Worm (Caenorhabditis elegans): ENCODE measurements around the gene F11C7.2.

Gene F11C7.2

ce11 chrX:17422593-17422992, 26.0 kb downstream of the F11C7.2 start:
- no peak for TF ChIP-seq drap-1 (GFP tag; optimal IDR thresholded peaks at IDR 0.05)
- TF ChIP-seq nhr-12 (tag; optimal IDR thresholded peaks at IDR 0.05) = no peak
- no peak for TF ChIP-seq mls-2 (tag; optimal IDR thresholded peaks at IDR 0.05)

ce11 chrX:17423894-17424594, 27.4 kb downstream of the F11C7.2 start:
- no peak for TF ChIP-seq ceh-83 (GFP tag; optimal IDR thresholded peaks at IDR 0.05)
- no peak for TF ChIP-seq lin-32 (GFP tag; optimal IDR thresholded peaks at IDR 0.05)
- TF ChIP-seq nhr-2 (tag; optimal IDR thresholded peaks at IDR 0.05) = no peak
- TF ChIP-seq hlh-1 (tag; optimal IDR thresholded peaks at IDR 0.05) = no peak
- TF ChIP-seq lsy-2 (tag; optimal IDR thresholded peaks at IDR 0.05) = no peak
- no peak for TF ChIP-seq mls-2 (tag; optimal IDR thresholded peaks at IDR 0.05)
- TF ChIP-seq snpc-4 (tag; optimal IDR thresholded peaks at IDR 0.05) = no peak
- no peak for TF ChIP-seq ces-1 (GFP tag; optimal IDR thresholded peaks at IDR 0.05)
- no peak for TF ChIP-seq ceh-43 (GFP tag; optimal IDR thresholded peaks at IDR 0.05)
- TF ChIP-seq zip-8 (tag; optimal IDR thresholded peaks at IDR 0.05) = no peak
- TF ChIP-seq mep-1 (tag; optimal IDR thresholded peaks at IDR 0.05) = no peak
- no peak for TF ChIP-seq sem-2 (GFP tag; optimal IDR thresholded peaks at IDR 0.05)
- no peak for TF ChIP-seq sptf-1 (tag; optimal IDR thresholded peaks at IDR 0.05)
- no peak for TF ChIP-seq nhr-12 (tag; optimal IDR thresholded peaks at IDR 0.05)
- TF ChIP-seq nhr-28 (tag; optimal IDR thresholded peaks at IDR 0.05) = no peak
- TF ChIP-seq blmp-1 (tag; optimal IDR thresholded peaks at IDR 0.05) = no peak
- no peak for TF ChIP-seq nhr-237 (tag; optimal IDR thresholded peaks at IDR 0.05)
- TF ChIP-seq mab-5 (tag; optimal IDR thresholded peaks at IDR 0.05) = no peak
- no peak for TF ChIP-seq nhr-76 (tag; optimal IDR thresholded peaks at IDR 0.05)
- no peak for TF ChIP-seq elt-3 (tag; optimal IDR thresholded peaks at IDR 0.05)

- TF ChIP-seq nhr-2 (tag; optimal IDR thresholded peaks at IDR 0.05) = no peak
- no peak for TF ChIP-seq ham-2 (GFP tag; optimal IDR thresholded peaks at IDR 0.05)
- TF ChIP-seq mls-2 (tag; optimal IDR thresholded peaks at IDR 0.05) = no peak
- TF ChIP-seq ceh-43 (GFP tag; optimal IDR thresholded peaks at IDR 0.05) = no peak
- no peak for TF ChIP-seq elt-1 (tag; optimal IDR thresholded peaks at IDR 0.05; ENCODE audit: borderline replicate concordance, insufficient read depth)
- TF ChIP-seq lin-32 (GFP tag; optimal IDR thresholded peaks at IDR 0.05) = no peak
- no peak for TF ChIP-seq M03D4.4 (tag; optimal IDR thresholded peaks at IDR 0.05)
- TF ChIP-seq mep-1 (tag; optimal IDR thresholded peaks at IDR 0.05) = no peak
- no peak for TF ChIP-seq ceh-83 (GFP tag; optimal IDR thresholded peaks at IDR 0.05)
- no peak for TF ChIP-seq pha-4 (tag; optimal IDR thresholded peaks at IDR 0.05)
Observed at ce11 chrX:17424595-17424913, 27.9 kb downstream of the F11C7.2 start.

- TF ChIP-seq elt-3 (tag; optimal IDR thresholded peaks at IDR 0.05) (no peak), nhr-2 (tag; optimal IDR thresholded peaks at IDR 0.05) (no peak), ceh-83 (GFP tag; optimal IDR thresholded peaks at IDR 0.05) (no peak), mab-5 (tag; optimal IDR thresholded peaks at IDR 0.05) (no peak), cnd-1 (tag; optimal IDR thresholded peaks at IDR 0.05) (no peak), elt-1 (tag; optimal IDR thresholded peaks at IDR 0.05; ENCODE audit: borderline replicate concordance, insufficient read depth) (no peak), nhr-76 (tag; optimal IDR thresholded peaks at IDR 0.05) (no peak), sptf-1 (tag; optimal IDR thresholded peaks at IDR 0.05) (no peak), nhr-237 (tag; optimal IDR thresholded peaks at IDR 0.05) (no peak), unc-62 (GFP tag; optimal IDR thresholded peaks at IDR 0.05) (no peak), tbx-8 (GFP tag; optimal IDR thresholded peaks at IDR 0.05) (no peak), unc-39 (tag; optimal IDR thresholded peaks at IDR 0.05) (no peak), ceh-39 (tag; optimal IDR thresholded peaks at IDR 0.05) (no peak)
Observed at ce11 chrX:17426712-17427111, 30.1 kb downstream of the F11C7.2 start.

ce11 chrX:17427778-17428177, 31.2 kb downstream of the F11C7.2 start:
- TF ChIP-seq pha-4 (tag; optimal IDR thresholded peaks at IDR 0.05) = no peak
- no peak for TF ChIP-seq blmp-1 (tag; optimal IDR thresholded peaks at IDR 0.05)
- no peak for TF ChIP-seq lin-32 (GFP tag; optimal IDR thresholded peaks at IDR 0.05)
- no peak for TF ChIP-seq ceh-83 (GFP tag; optimal IDR thresholded peaks at IDR 0.05)
- TF ChIP-seq nhr-2 (tag; optimal IDR thresholded peaks at IDR 0.05) = no peak
- TF ChIP-seq mep-1 (tag; optimal IDR thresholded peaks at IDR 0.05) = no peak
- TF ChIP-seq hlh-1 (tag; optimal IDR thresholded peaks at IDR 0.05) = no peak
- TF ChIP-seq mab-5 (tag; optimal IDR thresholded peaks at IDR 0.05) = no peak
- TF ChIP-seq nhr-76 (tag; optimal IDR thresholded peaks at IDR 0.05) = no peak
- TF ChIP-seq elt-3 (tag; optimal IDR thresholded peaks at IDR 0.05) = no peak
- no peak for TF ChIP-seq elt-1 (tag; optimal IDR thresholded peaks at IDR 0.05; ENCODE audit: borderline replicate concordance, insufficient read depth)

All from whole organism, mixed stage, embryonic.